Worm (Caenorhabditis elegans): ENCODE data around the gene R02F2.6.

The R02F2.6 gene

DNA sequence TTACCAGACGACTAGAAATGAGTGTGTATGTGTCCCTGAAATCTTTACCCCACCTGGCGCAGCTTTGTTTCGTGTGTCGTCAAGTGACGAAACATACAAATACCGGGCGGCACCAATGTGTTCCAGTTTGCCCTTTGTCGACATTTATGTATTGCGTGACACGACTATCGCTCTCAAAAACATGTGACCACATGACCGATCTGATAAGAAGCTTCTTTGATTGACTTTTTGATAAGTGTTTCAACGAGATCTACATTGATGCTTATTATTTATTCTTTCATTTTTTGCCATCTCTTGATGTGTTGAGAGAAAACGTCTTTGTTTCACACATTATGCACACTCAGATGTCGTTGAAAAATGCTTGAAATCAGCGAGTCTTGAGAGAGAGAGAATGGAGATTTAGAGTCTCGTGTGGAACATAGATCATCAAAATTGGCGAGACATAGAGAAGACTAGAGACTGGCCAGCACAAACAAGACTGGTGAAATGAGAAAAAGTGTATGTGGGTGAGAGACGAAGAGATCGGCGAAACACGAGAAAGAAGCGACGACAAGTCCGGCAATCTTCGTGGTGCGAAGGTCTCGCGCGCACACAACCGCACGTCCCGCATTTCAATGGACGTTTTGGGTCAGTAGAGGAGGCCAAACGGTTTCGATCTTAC is 24.3 kb upstream of the R02F2.6 start (continued):
- TF ChIP-seq rnt-1 (tag; optimal IDR thresholded peaks at IDR 0.05), result no peak
- TF ChIP-seq pha-2 (tag; optimal IDR thresholded peaks at IDR 0.05), result no peak
- no peak for TF ChIP-seq ceh-6 (GFP tag; optimal IDR thresholded peaks at IDR 0.05)
- no peak for TF ChIP-seq pax-1 (tag; optimal IDR thresholded peaks at IDR 0.05)
- no peak for TF ChIP-seq ceh-24 (tag; optimal IDR thresholded peaks at IDR 0.05)
- TF ChIP-seq ahr-1 (tag; optimal IDR thresholded peaks at IDR 0.05), result no peak
- TF ChIP-seq nhr-232 (tag; optimal IDR thresholded peaks at IDR 0.05), result no peak
- no peak for TF ChIP-seq hlh-13 (GFP tag; optimal IDR thresholded peaks at IDR 0.05)
- TF ChIP-seq dve-1 (tag; optimal IDR thresholded peaks at IDR 0.05), result no peak
- peak; percentile 57 for TF ChIP-seq ceh-34 (tag; optimal IDR thresholded peaks at IDR 0.05)
- no peak for TF ChIP-seq K02D7.2 (tag; optimal IDR thresholded peaks at IDR 0.05)
- TF ChIP-seq ztf-16 (tag; optimal IDR thresholded peaks at IDR 0.05), result peak; percentile 4
- TF ChIP-seq fkh-6 (tag; optimal IDR thresholded peaks at IDR 0.05), result no peak
- TF ChIP-seq nfya-1 (tag; optimal IDR thresholded peaks at IDR 0.05), result peak; percentile 58

DNA sequence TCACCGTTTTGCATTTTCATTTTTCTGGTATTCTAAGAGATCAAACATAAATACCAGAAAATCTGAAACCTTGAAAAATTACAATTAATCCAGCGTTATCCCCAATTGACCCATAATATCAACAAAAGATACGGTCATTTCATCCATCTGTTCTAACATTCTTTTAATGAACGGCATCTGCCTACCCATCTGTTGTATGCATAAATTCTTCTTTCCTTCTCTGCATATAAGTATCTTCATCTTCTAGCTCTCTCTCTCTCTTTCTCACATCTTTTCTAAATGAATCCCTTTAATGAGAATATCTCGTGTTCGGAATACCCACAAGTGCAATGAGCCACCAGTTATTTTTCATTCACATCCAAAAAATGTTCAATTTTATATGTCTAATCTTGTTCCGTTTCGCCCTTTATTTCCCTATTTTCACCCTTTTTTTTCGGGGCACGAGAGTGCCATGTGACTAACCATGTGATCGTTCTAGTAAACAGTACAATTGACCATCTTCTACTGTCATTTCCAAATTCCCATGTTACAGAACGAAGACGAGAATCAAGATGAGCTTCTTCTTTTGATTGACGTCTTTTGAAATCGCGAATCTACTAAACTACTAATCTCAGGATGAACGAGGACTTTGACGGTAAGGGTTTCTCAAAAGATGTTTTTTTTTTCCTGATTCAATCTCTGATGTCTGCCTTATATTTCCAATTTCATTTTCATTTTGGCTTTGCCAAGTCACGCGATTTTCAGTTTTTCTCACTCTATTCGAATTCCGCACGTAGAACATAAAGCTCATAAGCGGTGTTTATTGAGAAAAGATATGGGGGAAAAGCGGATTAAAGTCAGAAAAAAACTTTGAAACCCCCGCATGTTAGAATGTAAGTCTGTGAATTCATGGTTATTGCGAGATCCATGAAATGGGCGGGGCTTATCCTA is 22.9 kb upstream of the R02F2.6 start, which contains the start of gene R02F2.1:
Gene R02F2.1, plus strand, starts transcription at position 528 of the 930 bp plus-strand sequence.
- TF ChIP-seq ceh-48 (tag; optimal IDR thresholded peaks at IDR 0.05) (no peak), pax-1 (tag; optimal IDR thresholded peaks at IDR 0.05) (no peak), ceh-45 (GFP tag; IDR thresholded peaks at IDR 0.05) (no peak), hlh-30 (tag; optimal IDR thresholded peaks at IDR 0.05; ENCODE audit: insufficient read depth) (peak; percentile 7)

DNA sequence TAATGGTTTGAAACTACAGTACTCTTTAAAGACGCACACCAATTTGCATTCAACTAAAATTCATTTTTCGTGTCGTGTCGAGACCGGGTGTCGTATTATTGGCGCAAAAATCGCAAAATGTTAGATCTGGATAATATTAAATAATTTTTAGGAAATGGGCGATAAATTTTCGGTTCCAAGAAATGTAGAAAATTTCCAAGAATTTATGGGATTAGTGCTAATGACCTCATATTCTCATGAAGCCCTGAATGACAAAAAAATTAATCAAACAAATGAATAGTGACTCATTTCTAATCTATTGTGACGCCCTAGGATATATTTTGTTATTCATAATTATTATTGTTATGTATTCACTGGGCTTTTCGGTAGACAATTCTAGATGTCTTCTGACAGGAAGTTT is 22.0 kb upstream of the R02F2.6 start:
- TF ChIP-seq hlh-6 (tag; optimal IDR thresholded peaks at IDR 0.05) (no peak), ceh-14 (tag; optimal IDR thresholded peaks at IDR 0.05) (no peak), madf-2 (tag; optimal IDR thresholded peaks at IDR 0.05) (no peak)

DNA sequence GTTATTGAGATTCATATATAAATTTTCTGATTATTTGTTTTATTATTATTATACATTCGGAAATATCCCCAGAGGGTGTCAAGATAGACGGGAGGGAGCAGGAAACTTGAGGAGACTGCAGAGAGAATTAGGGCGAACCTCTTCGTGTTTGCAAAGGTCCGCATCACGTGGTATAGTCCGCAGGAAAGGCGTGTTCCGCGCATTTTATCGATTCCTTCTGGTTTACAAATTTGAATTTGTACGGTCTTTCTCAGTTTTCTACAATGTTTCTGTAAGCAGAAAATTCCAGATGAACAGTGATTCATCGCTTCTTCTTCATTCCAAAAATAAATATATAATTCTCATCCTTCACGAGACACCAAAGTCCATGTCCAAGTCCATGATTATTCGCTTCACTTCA is 21.2 kb upstream of the R02F2.6 start:
- TF ChIP-seq hlh-15 (tag; optimal IDR thresholded peaks at IDR 0.05) (no peak), ceh-31 (tag; optimal IDR thresholded peaks at IDR 0.05) (peak; percentile 23), ceh-48 (tag; optimal IDR thresholded peaks at IDR 0.05) (peak; percentile 31), tbx-2 (tag; optimal IDR thresholded peaks at IDR 0.05) (peak; percentile 2), ztf-16 (tag; optimal IDR thresholded peaks at IDR 0.05) (no peak), hlh-30 (tag; optimal IDR thresholded peaks at IDR 0.05; ENCODE audit: insufficient read depth) (peak; percentile 86), ceh-14 (tag; optimal IDR thresholded peaks at IDR 0.05) (no peak)

DNA sequence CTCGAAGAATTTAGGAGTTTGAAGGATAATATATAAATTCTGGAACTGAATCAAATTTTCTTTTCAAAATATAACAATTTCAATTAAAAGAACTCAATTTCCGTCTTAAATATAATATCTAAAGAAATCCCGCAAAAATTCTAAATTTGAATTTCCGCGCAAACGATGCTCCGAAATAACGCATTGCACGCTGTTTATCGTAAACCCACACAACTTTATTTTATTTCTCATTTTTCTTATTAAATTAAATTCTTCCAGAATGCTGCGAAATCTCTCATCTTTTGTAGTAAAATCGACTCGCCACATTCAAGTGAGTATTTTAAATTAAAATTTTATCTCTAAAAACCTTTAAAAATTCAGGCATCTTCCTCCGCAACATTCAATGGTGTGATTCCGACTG is 20.2 kb upstream of the R02F2.6 start, which contains the start of gene R02F2.9:
Gene R02F2.9, plus strand, starts transcription at position 218 of the 400 bp plus-strand sequence.
- TF ChIP-seq hlh-13 (GFP tag; optimal IDR thresholded peaks at IDR 0.05) (no peak), unc-42 (tag; optimal IDR thresholded peaks at IDR 0.05) (peak; percentile 37), nfya-1 (tag; optimal IDR thresholded peaks at IDR 0.05) (peak; percentile 41), hlh-15 (tag; optimal IDR thresholded peaks at IDR 0.05) (no peak), ets-4 (tag; optimal IDR thresholded peaks at IDR 0.05) (peak; percentile 55), C38D4.7 (GFP tag; optimal IDR thresholded peaks at IDR 0.05) (no peak), hlh-8 (tag; optimal IDR thresholded peaks at IDR 0.05) (no peak)

DNA sequence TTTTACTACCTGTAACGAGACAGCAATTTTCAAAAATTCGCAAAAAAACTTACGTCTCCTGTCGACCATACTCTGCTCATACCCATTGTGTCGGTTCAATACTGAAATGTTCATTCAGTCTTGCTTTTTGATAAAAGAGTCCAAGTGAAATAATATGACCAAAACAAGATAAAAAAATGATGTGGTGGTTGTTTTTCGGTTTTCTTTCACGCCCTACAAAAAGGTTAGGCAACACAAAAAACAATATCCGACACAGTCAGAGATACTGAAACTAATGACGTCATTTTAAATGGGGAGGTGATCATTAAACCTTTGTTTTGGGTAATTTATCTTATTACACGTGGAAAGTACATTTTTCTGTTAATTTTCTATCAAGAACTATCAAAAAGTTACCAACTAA is 16.4 kb upstream of the R02F2.6 start, which contains the start of gene R02F2.8:
Gene R02F2.8, minus strand, starts transcription at position 101 of the 400 bp plus-strand sequence.
- no peak for TF ChIP-seq rnt-1 (tag; optimal IDR thresholded peaks at IDR 0.05)
- no peak for TF ChIP-seq ets-4 (tag; optimal IDR thresholded peaks at IDR 0.05)
- TF ChIP-seq ceh-18 (tag; optimal IDR thresholded peaks at IDR 0.05), result no peak
- TF ChIP-seq nhr-11 (tag; optimal IDR thresholded peaks at IDR 0.05), result no peak
- TF ChIP-seq hlh-15 (tag; optimal IDR thresholded peaks at IDR 0.05), result no peak
- no peak for TF ChIP-seq sdc-2 (tag; optimal IDR thresholded peaks at IDR 0.05)
- TF ChIP-seq nfya-1 (tag; optimal IDR thresholded peaks at IDR 0.05), result no peak
- no peak for TF ChIP-seq ceh-2 (tag; optimal IDR thresholded peaks at IDR 0.05)
- TF ChIP-seq dve-1 (tag; optimal IDR thresholded peaks at IDR 0.05), result no peak
- TF ChIP-seq pax-1 (tag; optimal IDR thresholded peaks at IDR 0.05), result no peak
- TF ChIP-seq hlh-13 (GFP tag; optimal IDR thresholded peaks at IDR 0.05), result no peak
- TF ChIP-seq npax-4 (tag; optimal IDR thresholded peaks at IDR 0.05), result no peak
- TF ChIP-seq hlh-30 (tag; optimal IDR thresholded peaks at IDR 0.05; ENCODE audit: insufficient read depth), result no peak
- no peak for TF ChIP-seq elt-4 (tag; optimal IDR thresholded peaks at IDR 0.05)
- no peak for TF ChIP-seq unc-86 (tag; optimal IDR thresholded peaks at IDR 0.05)
- no peak for TF ChIP-seq fax-1 (tag; optimal IDR thresholded peaks at IDR 0.05)
- TF ChIP-seq ceh-22 (tag; optimal IDR thresholded peaks at IDR 0.05), result no peak
- no peak for TF ChIP-seq ceh-34 (tag; optimal IDR thresholded peaks at IDR 0.05)
